Worm (Caenorhabditis elegans) whole organism, early embryonic: Measurements from ENCODE around the gene R04B5.7.

Experiments used
- B0310.2 ChIP-seq: sonication (generic microtip); optimal IDR thresholded peaks from 2 replicates; lab custom pipeline; 2016; ENCODE audit warnings: mild to moderate bottlenecking, missing genetic modification characterization, missing compliant biosample characterization
- ama-1 ChIP-seq: fragments of 150-350 bp; optimal IDR thresholded peaks from 2 replicates; lab custom pipeline; 2014
- ceh-13 ChIP-seq: fragments of 200-800 bp; sonication (Bioruptor generic); optimal IDR thresholded peaks from 2 replicates; lab custom pipeline; 2018; ENCODE audit warnings: mild to moderate bottlenecking, missing genetic modification characterization, missing compliant biosample characterization
- tra-4 ChIP-seq: sonication (generic microtip); optimal IDR thresholded peaks from 2 replicates; lab custom pipeline; 2017; ENCODE audit warnings: missing genetic modification characterization, missing compliant biosample characterization

- TF ChIP-seq ama-1 (lab: Kevin White, UChicago) = no peak
- TF ChIP-seq ceh-13 (GFP tag; lab: Kevin White, UChicago) = no peak
- TF ChIP-seq B0310.2 (tag; lab: Kevin White, UChicago) = no peak
- no peak for TF ChIP-seq tra-4 (tag; lab: Kevin White, UChicago)
These were observed 20.8 kb upstream of the R04B5.7 start for ce11 chrV:10111129-10111528.
